Worm (Caenorhabditis elegans) whole organism, L3 larva: ENCODE data around the gene rha-1.

Experiments
- nhr-23 ChIP-seq: fragments of 150-350 bp; optimal IDR thresholded peaks from 2 replicates; lab custom pipeline; 2014; ENCODE audit warnings: missing biosample characterization, missing genetic modification reagents, missing genetic modification characterization
- nhr-237 ChIP-seq: fragments of 150-350 bp; optimal IDR thresholded peaks from 2 replicates; lab custom pipeline; 2014; ENCODE audit warnings: missing biosample characterization, missing genetic modification characterization

DNA sequence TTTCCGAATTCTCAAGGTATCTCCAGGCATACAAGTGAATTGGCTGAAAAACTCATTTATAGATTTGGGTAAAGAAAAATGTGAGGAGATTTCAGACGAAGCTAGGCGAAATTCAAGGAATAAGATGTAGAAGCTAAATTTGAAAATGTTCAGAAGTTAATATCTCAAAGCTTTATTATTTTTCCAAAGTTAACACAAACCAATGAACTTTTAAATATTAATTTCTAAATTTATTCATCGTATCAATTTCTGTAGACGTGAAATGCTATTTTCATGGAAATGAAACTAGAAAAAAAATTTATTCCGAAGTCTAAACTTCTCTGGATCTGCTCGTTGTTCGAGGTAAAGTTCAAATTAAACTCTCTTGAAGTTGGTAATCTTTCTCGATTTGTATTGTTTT, 38.2 kb downstream of the rha-1 start, which contains the start of gene agxt-1:
- TF ChIP-seq nhr-23 (tag; lab: Kevin White, UChicago) (no peak), nhr-237 (no peak)
